Fruit fly (Drosophila melanogaster): ENCODE data around the gene fu.

Gene fu

DNA sequence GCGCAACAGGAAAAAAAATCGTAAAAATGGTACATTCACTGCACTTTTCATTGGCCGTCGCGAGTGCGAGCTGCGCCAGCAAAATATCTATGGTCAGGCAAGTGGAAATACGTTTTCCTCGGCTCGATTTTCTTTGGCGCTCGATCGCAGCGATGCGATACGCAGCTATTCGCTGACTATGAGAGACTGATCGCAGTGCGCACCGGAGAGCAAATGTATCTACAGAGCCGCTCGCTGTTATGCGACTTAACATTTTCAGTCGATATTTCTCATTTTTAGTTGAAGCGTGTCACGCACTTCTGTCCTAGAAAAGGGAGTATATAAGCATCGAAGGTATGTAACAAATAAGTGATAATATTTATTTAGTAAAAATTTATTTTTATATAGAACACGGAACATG is 22.8 kb upstream of the fu start, which contains the start of gene wgn:
wgn (minus strand) TSS at position 193 of the 400 bp plus-strand sequence.
- TF ChIP-seq CG7357 (GFP tag; IDR thresholded peaks at IDR 0.05) (no peak), chm (GFP tag; IDR thresholded peaks at IDR 0.05) (peak; percentile 83), CG1024 (GFP tag; IDR thresholded peaks at IDR 0.05) (no peak), mirr (GFP tag; optimal IDR thresholded peaks at IDR 0.05) (no peak), hbn (GFP tag; IDR thresholded peaks at IDR 0.05; ENCODE audit: partially characterized antibody) (peak; percentile 90), ash1 (GFP tag; optimal IDR thresholded peaks at IDR 0.05) (no peak), Doc3 (GFP tag; IDR thresholded peaks at IDR 0.05; ENCODE audit: partially characterized antibody) (peak; percentile 95), lab (GFP tag; optimal IDR thresholded peaks at IDR 0.05) (peak; percentile 36), so (GFP tag; IDR thresholded peaks at IDR 0.05) (0 out of 3 replicates have a peak, but pooled peaks have one; percentile 10), gcm2 (GFP tag; optimal IDR thresholded peaks at IDR 0.05) (no peak), Mes4 (GFP tag; optimal IDR thresholded peaks at IDR 0.05) (no peak), Trl (optimal IDR thresholded peaks at IDR 0.05) (peak; percentile 33 to 43), Trl (GFP tag; optimal IDR thresholded peaks at IDR 0.05) (no peak), Dfd (GFP tag; optimal IDR thresholded peaks at IDR 0.05) (no peak), lbe (GFP tag; optimal IDR thresholded peaks at IDR 0.05) (no peak), CG3065 (GFP tag; optimal IDR thresholded peaks at IDR 0.05) (no peak), Med (GFP tag) (peak; percentile 77), pan (optimal IDR thresholded peaks at IDR 0.05) (no peak), pan (GFP tag; optimal IDR thresholded peaks at IDR 0.05 in 1 of 2, IDR thresholded peaks at IDR 0.05 in 1 of 2) (peak in 1 of 2 experiments; percentile 35), onecut (GFP tag; IDR thresholded peaks at IDR 0.05) (no peak), HmgZ (tag; optimal IDR thresholded peaks at IDR 0.05) (peak; percentile 4), CG13296 (GFP tag; optimal IDR thresholded peaks at IDR 0.05) (no peak), Dip2 (GFP tag; IDR thresholded peaks at IDR 0.05) (no peak), MTF-1 (GFP tag; optimal IDR thresholded peaks at IDR 0.05; ENCODE audit: borderline replicate concordance) (peak; percentile 2), nom (GFP tag; optimal IDR thresholded peaks at IDR 0.05) (peak; percentile 32), vnd (GFP tag; IDR thresholded peaks at IDR 0.05; ENCODE audit: partially characterized antibody) (peak; percentile 67; the same call in 2 of the 3 replicates), bowl (GFP tag; IDR thresholded peaks at IDR 0.05) (no peak), nerfin-2 (GFP tag; IDR thresholded peaks at IDR 0.05; ENCODE audit: partially characterized antibody) (peak; percentile 49), HLH3B (GFP tag; IDR thresholded peaks at IDR 0.05) (no peak), sens (GFP tag) (peak; percentile 35), Nf-YA (GFP tag; IDR thresholded peaks at IDR 0.05) (no peak), CG16863 (GFP tag; optimal IDR thresholded peaks at IDR 0.05) (no peak), CG10959 (GFP tag; IDR thresholded peaks at IDR 0.05) (no peak), CG6791 (GFP tag; IDR thresholded peaks at IDR 0.05; ENCODE audit: partially characterized antibody) (peak; percentile 69), vvl (GFP tag; IDR thresholded peaks at IDR 0.05) (0 out of 2 replicates have a peak, but pooled peaks have one; percentile 13), Opbp (GFP tag; IDR thresholded peaks at IDR 0.05; ENCODE audit: partially characterized antibody) (peak; percentile 85), CG2199 (GFP tag; IDR thresholded peaks at IDR 0.05) (peak; percentile 93), CG18619 (GFP tag; optimal IDR thresholded peaks at IDR 0.05) (no peak), kah (GFP tag; optimal IDR thresholded peaks at IDR 0.05) (no peak), ind (GFP tag; optimal IDR thresholded peaks at IDR 0.05) (no peak), CG30431 (GFP tag; optimal IDR thresholded peaks at IDR 0.05) (no peak), CG2129 (GFP tag; IDR thresholded peaks at IDR 0.05; ENCODE audit: partially characterized antibody) (peak; percentile 74), Dll (GFP tag; IDR thresholded peaks at IDR 0.05; ENCODE audit: partially characterized antibody) (peak; percentile 97), CG34224 (GFP tag; IDR thresholded peaks at IDR 0.05; ENCODE audit: partially characterized antibody) (peak; percentile 86), D (optimal IDR thresholded peaks at IDR 0.05) (no peak), D (GFP tag; optimal IDR thresholded peaks at IDR 0.05) (no peak), Drgx (GFP tag; IDR thresholded peaks at IDR 0.05) (peak; percentile 17; the same call in 1 of the 2 replicates), CG11085 (GFP tag; IDR thresholded peaks at IDR 0.05) (no peak), CG15479 (GFP tag; optimal IDR thresholded peaks at IDR 0.05) (no peak), corto (GFP tag; optimal IDR thresholded peaks at IDR 0.05) (no peak), CG14710 (tag; optimal IDR thresholded peaks at IDR 0.05) (no peak)
